Worm (Caenorhabditis elegans): Measurements from ENCODE around the gene trpl-2.

ce11 chrIV:4346512-4346911 is 20.1 kb downstream of the trpl-2 start, which contains the start of gene oac-52:
- TF ChIP-seq lin-11 (tag; optimal IDR thresholded peaks at IDR 0.05) (no peak), pqm-1 (tag; optimal IDR thresholded peaks at IDR 0.05) (no peak), elt-2 (tag; optimal IDR thresholded peaks at IDR 0.05) (no peak), ets-4 (tag; optimal IDR thresholded peaks at IDR 0.05) (no peak), ceh-45 (GFP tag; IDR thresholded peaks at IDR 0.05) (no peak), C08G9.2 (tag; optimal IDR thresholded peaks at IDR 0.05) (no peak), hlh-30 (tag; optimal IDR thresholded peaks at IDR 0.05; ENCODE audit: insufficient read depth) (no peak), ceh-30 (tag; optimal IDR thresholded peaks at IDR 0.05) (no peak), pha-4 (tag; optimal IDR thresholded peaks at IDR 0.05) (no peak)
